Worm (Caenorhabditis elegans) whole organism, L3 larva: ENCODE measurements around the gene C36B7.2.

ENCODE experiments used
- ceh-28 ChIP-seq: fragments of 150-350 bp; optimal IDR thresholded peaks from 2 replicates; lab custom pipeline; 2014; ENCODE audit warnings: missing biosample characterization, missing genetic modification reagents, missing genetic modification characterization
- elt-2 ChIP-seq: sonication (generic microtip); optimal IDR thresholded peaks from 2 replicates; lab custom pipeline; 2016; ENCODE audit warnings: missing genetic modification reagents, mild to moderate bottlenecking, missing genetic modification characterization, missing compliant biosample characterization
- mdl-1 ChIP-seq: fragments of 150-350 bp; optimal IDR thresholded peaks from 2 replicates; lab custom pipeline; 2014; ENCODE audit warnings: missing biosample characterization, missing genetic modification characterization
- nhr-11 ChIP-seq: fragments of 150-350 bp; optimal IDR thresholded peaks from 2 replicates; lab custom pipeline; 2014; ENCODE audit warnings: missing biosample characterization, missing genetic modification characterization
- nhr-237 ChIP-seq: fragments of 150-350 bp; optimal IDR thresholded peaks from 2 replicates; lab custom pipeline; 2014; ENCODE audit warnings: missing biosample characterization, missing genetic modification characterization
- nhr-77 ChIP-seq: fragments of 150-350 bp; optimal IDR thresholded peaks from 2 replicates; lab custom pipeline; 2014; ENCODE audit warnings: missing biosample characterization, missing genetic modification characterization
- snpc-4 ChIP-seq: fragments of 150-350 bp; optimal IDR thresholded peaks from 2 replicates; lab custom pipeline; 2014; ENCODE audit warnings: missing biosample characterization, missing genetic modification characterization
- unc-39 ChIP-seq: sonication (generic microtip); optimal IDR thresholded peaks from 4 replicates; lab custom pipeline; 2017; ENCODE audit warnings: missing biosample characterization, missing genetic modification characterization
- unc-62 ChIP-seq: fragments of 150-350 bp; sonication (generic microtip); optimal IDR thresholded peaks from 4 replicates; lab custom pipeline; 2014; ENCODE audit warnings: missing biosample characterization, missing genetic modification reagents, missing genetic modification characterization
- zag-1 ChIP-seq: fragments of 150-350 bp; optimal IDR thresholded peaks from 2 replicates; lab custom pipeline; 2014; ENCODE audit warnings: missing biosample characterization, missing genetic modification characterization
- ztf-11 ChIP-seq: fragments of 150-350 bp; optimal IDR thresholded peaks from 2 replicates; lab custom pipeline; 2014; ENCODE audit warnings: missing biosample characterization, missing genetic modification characterization

ce11 chrX:7116896-7117295, 10.7 kb downstream of the C36B7.2 start, which contains the start of gene hen-1:
- TF ChIP-seq nhr-237 (tag; lab: Kevin White, UChicago) (no peak), mdl-1 (tag; lab: Kevin White, UChicago) (no peak), elt-2 (tag; lab: Kevin White, UChicago) (no peak), unc-39 (tag; lab: Kevin White, UChicago) (no peak), zag-1 (tag; lab: Kevin White, UChicago) (no peak), ztf-11 (no peak), snpc-4 (tag; lab: Kevin White, UChicago) (no peak), nhr-77 (tag; lab: Kevin White, UChicago) (no peak), unc-62 (GFP tag; lab: Kevin White, UChicago) (no peak), nhr-11 (no peak), ceh-28 (tag; lab: Kevin White, UChicago) (no peak)
